Worm (Caenorhabditis elegans): ENCODE measurements around the gene T28A11.20.

Gene T28A11.20

ce11 chrV:3278101-3278639, 5.1 kb upstream of the T28A11.20 start, which contains the start of gene fbxa-64:
TSS of gene fbxa-64 (minus strand) at chrV:3278151.
- TF ChIP-seq tab-1 (GFP tag; IDR thresholded peaks at IDR 0.05) = no peak
- TF ChIP-seq med-1 (GFP tag; optimal IDR thresholded peaks at IDR 0.05; ENCODE audit: insufficient read depth) = no peak
- TF ChIP-seq klf-2 (GFP tag; conservative IDR thresholded peaks at IDR 0.05) = no peak
- TF ChIP-seq flt-1 (GFP tag; IDR thresholded peaks at IDR 0.05) = no peak
- TF ChIP-seq ztf-29 (GFP tag; IDR thresholded peaks at IDR 0.05) = no peak
- no peak for TF ChIP-seq ztf-23 (GFP tag; IDR thresholded peaks at IDR 0.05)
- no peak for TF ChIP-seq ref-1 (GFP tag; conservative IDR thresholded peaks at IDR 0.05)
- TF ChIP-seq cog-1 (tag; optimal IDR thresholded peaks at IDR 0.05) = no peak
- TF ChIP-seq T22C8.4 (GFP tag; IDR thresholded peaks at IDR 0.05) = no peak

- TF ChIP-seq cog-1 (tag; optimal IDR thresholded peaks at IDR 0.05) = no peak
- no peak for TF ChIP-seq flt-1 (GFP tag; IDR thresholded peaks at IDR 0.05)
- no peak for TF ChIP-seq med-1 (GFP tag; optimal IDR thresholded peaks at IDR 0.05; ENCODE audit: insufficient read depth)
- no peak for TF ChIP-seq klf-2 (GFP tag; conservative IDR thresholded peaks at IDR 0.05)
- TF ChIP-seq ztf-29 (GFP tag; IDR thresholded peaks at IDR 0.05) = no peak
- no peak for TF ChIP-seq T22C8.4 (GFP tag; IDR thresholded peaks at IDR 0.05)
- TF ChIP-seq ztf-23 (GFP tag; IDR thresholded peaks at IDR 0.05) = no peak
- TF ChIP-seq tab-1 (GFP tag; IDR thresholded peaks at IDR 0.05) = no peak
- TF ChIP-seq ref-1 (GFP tag; conservative IDR thresholded peaks at IDR 0.05) = no peak
Measured at ce11 chrV:3276184-3276583, 3.1 kb upstream of the T28A11.20 start.

ce11 chrV:3275033-3275432, 2.0 kb upstream of the T28A11.20 start, which contains the start of gene T28A11.3:
TSS of gene T28A11.3 (plus strand) at chrV:3275333.
- TF ChIP-seq ztf-23 (GFP tag; IDR thresholded peaks at IDR 0.05) (no peak), med-1 (GFP tag; optimal IDR thresholded peaks at IDR 0.05; ENCODE audit: insufficient read depth) (no peak)

ce11 chrV:3273577-3274100, 583 bp upstream of the T28A11.20 start, which contains the start of gene T28A11.4:
TSS of gene T28A11.4 (plus strand) at chrV:3274050.
- TF ChIP-seq cog-1 (tag; optimal IDR thresholded peaks at IDR 0.05) = no peak
- TF ChIP-seq ztf-29 (GFP tag; IDR thresholded peaks at IDR 0.05) = no peak
- no peak for TF ChIP-seq klf-2 (GFP tag; conservative IDR thresholded peaks at IDR 0.05)
- TF ChIP-seq tab-1 (GFP tag; IDR thresholded peaks at IDR 0.05) = no peak
- TF ChIP-seq ref-1 (GFP tag; conservative IDR thresholded peaks at IDR 0.05) = no peak
- TF ChIP-seq ztf-23 (GFP tag; IDR thresholded peaks at IDR 0.05) = no peak
- no peak for TF ChIP-seq med-1 (GFP tag; optimal IDR thresholded peaks at IDR 0.05; ENCODE audit: insufficient read depth)
- TF ChIP-seq flt-1 (GFP tag; IDR thresholded peaks at IDR 0.05) = no peak
- no peak for TF ChIP-seq T22C8.4 (GFP tag; IDR thresholded peaks at IDR 0.05)

ce11 chrV:3269407-3269806, 3.6 kb downstream of the T28A11.20 start, which contains the start of gene T28A11.19:
TSS of gene T28A11.19 (minus strand) at chrV:3269514.
- TF ChIP-seq tab-1 (GFP tag; IDR thresholded peaks at IDR 0.05) (no peak), T22C8.4 (GFP tag; IDR thresholded peaks at IDR 0.05) (no peak), ref-1 (GFP tag; conservative IDR thresholded peaks at IDR 0.05) (no peak), ztf-23 (GFP tag; IDR thresholded peaks at IDR 0.05) (no peak), med-1 (GFP tag; optimal IDR thresholded peaks at IDR 0.05; ENCODE audit: insufficient read depth) (no peak), klf-2 (GFP tag; conservative IDR thresholded peaks at IDR 0.05) (no peak), ztf-29 (GFP tag; IDR thresholded peaks at IDR 0.05) (no peak), flt-1 (GFP tag; IDR thresholded peaks at IDR 0.05) (no peak), cog-1 (tag; optimal IDR thresholded peaks at IDR 0.05) (no peak)

ce11 chrV:3267950-3268349, 5.1 kb downstream of the T28A11.20 start, which contains the start of gene T28A11.18:
TSS of gene T28A11.18 (minus strand) at chrV:3268050.
- no peak for TF ChIP-seq med-1 (GFP tag; optimal IDR thresholded peaks at IDR 0.05; ENCODE audit: insufficient read depth)
- TF ChIP-seq klf-2 (GFP tag; conservative IDR thresholded peaks at IDR 0.05) = no peak
- no peak for TF ChIP-seq ztf-29 (GFP tag; IDR thresholded peaks at IDR 0.05)
- TF ChIP-seq ztf-23 (GFP tag; IDR thresholded peaks at IDR 0.05) = no peak
- no peak for TF ChIP-seq tab-1 (GFP tag; IDR thresholded peaks at IDR 0.05)
- TF ChIP-seq T22C8.4 (GFP tag; IDR thresholded peaks at IDR 0.05) = no peak
- TF ChIP-seq ref-1 (GFP tag; conservative IDR thresholded peaks at IDR 0.05) = no peak
- TF ChIP-seq flt-1 (GFP tag; IDR thresholded peaks at IDR 0.05) = no peak
- TF ChIP-seq cog-1 (tag; optimal IDR thresholded peaks at IDR 0.05) = no peak

- TF ChIP-seq tab-1 (GFP tag; IDR thresholded peaks at IDR 0.05) = no peak
- TF ChIP-seq klf-2 (GFP tag; conservative IDR thresholded peaks at IDR 0.05) = no peak
- no peak for TF ChIP-seq ztf-29 (GFP tag; IDR thresholded peaks at IDR 0.05)
- no peak for TF ChIP-seq cog-1 (tag; optimal IDR thresholded peaks at IDR 0.05)
- no peak for TF ChIP-seq T22C8.4 (GFP tag; IDR thresholded peaks at IDR 0.05)
- TF ChIP-seq flt-1 (GFP tag; IDR thresholded peaks at IDR 0.05) = no peak
- no peak for TF ChIP-seq med-1 (GFP tag; optimal IDR thresholded peaks at IDR 0.05; ENCODE audit: insufficient read depth)
- TF ChIP-seq ref-1 (GFP tag; conservative IDR thresholded peaks at IDR 0.05) = no peak
- TF ChIP-seq ztf-23 (GFP tag; IDR thresholded peaks at IDR 0.05) = no peak
Measured at ce11 chrV:3266189-3266588, 6.9 kb downstream of the T28A11.20 start, which contains the start of gene T28A11.17. TSS of gene T28A11.17 (minus strand) at chrV:3266289.

- TF ChIP-seq T22C8.4 (GFP tag; IDR thresholded peaks at IDR 0.05) (no peak), cog-1 (tag; optimal IDR thresholded peaks at IDR 0.05) (no peak), tab-1 (GFP tag; IDR thresholded peaks at IDR 0.05) (no peak), ztf-29 (GFP tag; IDR thresholded peaks at IDR 0.05) (no peak), ztf-23 (GFP tag; IDR thresholded peaks at IDR 0.05) (no peak), ref-1 (GFP tag; conservative IDR thresholded peaks at IDR 0.05) (no peak), flt-1 (GFP tag; IDR thresholded peaks at IDR 0.05) (no peak), med-1 (GFP tag; optimal IDR thresholded peaks at IDR 0.05; ENCODE audit: insufficient read depth) (no peak), klf-2 (GFP tag; conservative IDR thresholded peaks at IDR 0.05) (no peak)
Measured at ce11 chrV:3260075-3260474, 13.0 kb downstream of the T28A11.20 start, which contains the start of gene srbc-5. TSS of gene srbc-5 (plus strand) at chrV:3260375.

- TF ChIP-seq cog-1 (tag; optimal IDR thresholded peaks at IDR 0.05) = no peak
- TF ChIP-seq ref-1 (GFP tag; conservative IDR thresholded peaks at IDR 0.05) = no peak
- no peak for TF ChIP-seq ztf-23 (GFP tag; IDR thresholded peaks at IDR 0.05)
- no peak for TF ChIP-seq klf-2 (GFP tag; conservative IDR thresholded peaks at IDR 0.05)
- TF ChIP-seq med-1 (GFP tag; optimal IDR thresholded peaks at IDR 0.05; ENCODE audit: insufficient read depth) = no peak
- no peak for TF ChIP-seq tab-1 (GFP tag; IDR thresholded peaks at IDR 0.05)
- TF ChIP-seq ztf-29 (GFP tag; IDR thresholded peaks at IDR 0.05) = no peak
- no peak for TF ChIP-seq flt-1 (GFP tag; IDR thresholded peaks at IDR 0.05)
- no peak for TF ChIP-seq T22C8.4 (GFP tag; IDR thresholded peaks at IDR 0.05)
Measured at ce11 chrV:3259168-3259622, 13.9 kb downstream of the T28A11.20 start, which contains the start of gene T28A11.16. TSS of gene T28A11.16 (minus strand) at chrV:3259218.
